Worm (Caenorhabditis elegans) whole organism, L1 larva: ENCODE measurements around the gene nhr-116.

ENCODE experiments used
- C34B4.2 ChIP-seq: sonication (generic microtip); optimal IDR thresholded peaks from 2 replicates; lab custom pipeline; 2017; ENCODE audit warnings: mild to moderate bottlenecking, missing genetic modification characterization, missing compliant biosample characterization
- Y116A8C.19 ChIP-seq: sonication (generic microtip); optimal IDR thresholded peaks from 2 replicates; lab custom pipeline; 2016; ENCODE audit warnings: missing compliant biosample characterization, missing genetic modification characterization, borderline replicate concordance
- alr-1 ChIP-seq: fragments of 200-800 bp; sonication (Bioruptor generic); optimal IDR thresholded peaks from 2 replicates; lab custom pipeline; 2018; ENCODE audit warnings: borderline replicate concordance, mild to moderate bottlenecking, missing genetic modification characterization, missing compliant biosample characterization
- aly-2 ChIP-seq: fragments of 150-350 bp; optimal IDR thresholded peaks from 2 replicates; lab custom pipeline; 2014; ENCODE audit warnings: missing biosample characterization, missing genetic modification characterization
- ceh-63 ChIP-seq: fragments of 200-800 bp; sonication (Bioruptor generic); optimal IDR thresholded peaks from 2 replicates; lab custom pipeline; 2018; ENCODE audit warnings: mild to moderate bottlenecking, missing genetic modification characterization, missing compliant biosample characterization
- ceh-90 ChIP-seq: sonication (generic microtip); optimal IDR thresholded peaks from 2 replicates; lab custom pipeline; 2016; ENCODE audit warnings: missing genetic modification characterization, missing compliant biosample characterization
- ces-1 ChIP-seq: fragments of 150-350 bp; optimal IDR thresholded peaks from 2 replicates; lab custom pipeline; 2014; ENCODE audit warnings: missing biosample characterization, missing genetic modification reagents, missing genetic modification characterization
- efl-1 ChIP-seq, 4 experiments: fragments of 150-350 bp; optimal IDR thresholded peaks in 3 of 4; peaks in 1 of 4; 1 replicate in 1 of 4; 2 replicates in 3 of 4; lab custom pipeline; 2014; ENCODE audit warnings: missing biosample characterization in 2 of 4, missing genetic modification characterization in 2 of 4, missing genetic modification reagents in 2 of 4
- elt-3 ChIP-seq, 6 experiments: fragments of 150-350 bp in 1 of 6; sonication (generic microtip); optimal IDR thresholded peaks; 2 replicates each; lab custom pipeline; 2017 to 2018; ENCODE audit warnings: missing biosample characterization in 6 of 6, missing genetic modification characterization in 6 of 6, inconsistent platforms in 1 of 6
- ets-5 ChIP-seq: fragments of 200-800 bp; sonication (Bioruptor generic); IDR thresholded peaks from 2 replicates; pipeline ENCODE4 v1.3.6; 2022; ENCODE audit warnings: missing genetic modification characterization, missing compliant biosample characterization
- hpl-2 ChIP-seq: fragments of 150-350 bp; optimal IDR thresholded peaks from 2 replicates; lab custom pipeline; 2014; ENCODE audit warnings: missing biosample characterization, missing genetic modification reagents, missing genetic modification characterization
- isw-1 ChIP-seq: fragments of 200-800 bp; sonication (Bioruptor generic); IDR thresholded peaks from 2 replicates; pipeline ENCODE4 v1.3.6; 2022; ENCODE audit warnings: missing genetic modification characterization, missing compliant biosample characterization
- lin-13 ChIP-seq: fragments of 150-350 bp; optimal IDR thresholded peaks from 2 replicates; lab custom pipeline; 2014; ENCODE audit warnings: missing biosample characterization, missing genetic modification reagents, missing genetic modification characterization
- lin-15B ChIP-seq: fragments of 150-350 bp; sonication (generic microtip); optimal IDR thresholded peaks from 3 replicates; lab custom pipeline; 2014; ENCODE audit warnings: missing biosample characterization, missing genetic modification characterization
- lin-39 ChIP-seq: fragments of 150-350 bp; optimal IDR thresholded peaks from 2 replicates; lab custom pipeline; 2014; ENCODE audit warnings: missing biosample characterization, missing genetic modification reagents, missing genetic modification characterization
- mab-9 ChIP-seq: fragments of 200-800 bp; sonication (Bioruptor generic); IDR thresholded peaks from 2 replicates; pipeline ENCODE4 v1.3.6; 2022; ENCODE audit warnings: missing genetic modification reagents, missing genetic modification characterization, missing compliant biosample characterization
- mef-2 ChIP-seq: fragments of 150-350 bp; optimal IDR thresholded peaks from 2 replicates; lab custom pipeline; 2014; ENCODE audit warnings: missing biosample characterization, missing genetic modification characterization
- mep-1 ChIP-seq: fragments of 150-350 bp; optimal IDR thresholded peaks from 2 replicates; lab custom pipeline; 2014; ENCODE audit warnings: missing biosample characterization, missing genetic modification characterization
- nhr-12 ChIP-seq: sonication (generic microtip); optimal IDR thresholded peaks from 2 replicates; lab custom pipeline; 2017; ENCODE audit warnings: missing biosample characterization, missing genetic modification characterization
- nhr-28 ChIP-seq: fragments of 150-350 bp; optimal IDR thresholded peaks from 2 replicates; lab custom pipeline; 2014; ENCODE audit warnings: missing biosample characterization, missing genetic modification characterization
- nhr-71 ChIP-seq: sonication (generic microtip); optimal IDR thresholded peaks from 2 replicates; lab custom pipeline; 2016; ENCODE audit warnings: mild to moderate bottlenecking, missing genetic modification characterization, moderate library complexity, missing compliant biosample characterization
- pag-3 ChIP-seq: sonication (generic microtip); optimal IDR thresholded peaks from 2 replicates; lab custom pipeline; 2017; ENCODE audit warnings: missing genetic modification characterization, mild to moderate bottlenecking, missing compliant biosample characterization, antibody characterized with exemption, borderline replicate concordance; ENCODE audit not compliant: insufficient read depth
- sox-4 ChIP-seq: sonication (generic microtip); optimal IDR thresholded peaks from 2 replicates; lab custom pipeline; 2016; ENCODE audit warnings: missing genetic modification characterization, missing compliant biosample characterization
- sptf-1 ChIP-seq: fragments of 150-350 bp; optimal IDR thresholded peaks from 2 replicates; lab custom pipeline; 2014; ENCODE audit warnings: missing biosample characterization, missing genetic modification characterization
- tbx-2 ChIP-seq: sonication (generic microtip); optimal IDR thresholded peaks from 2 replicates; lab custom pipeline; 2016; ENCODE audit warnings: missing genetic modification characterization, missing compliant biosample characterization
- unc-130 ChIP-seq: fragments of 150-350 bp; optimal IDR thresholded peaks from 2 replicates; lab custom pipeline; 2017; ENCODE audit warnings: missing biosample characterization, missing genetic modification characterization, inconsistent platforms
- unc-62 ChIP-seq: fragments of 150-350 bp; optimal IDR thresholded peaks from 2 replicates; lab custom pipeline; 2014; ENCODE audit warnings: missing biosample characterization, missing genetic modification reagents, missing genetic modification characterization
- unc-86 ChIP-seq: sonication (generic microtip); optimal IDR thresholded peaks from 2 replicates; lab custom pipeline; 2016; ENCODE audit warnings: missing genetic modification characterization, missing compliant biosample characterization
- unc-98 ChIP-seq: fragments of 200-800 bp; sonication (Bioruptor generic); IDR thresholded peaks from 2 replicates; pipeline ENCODE4 v1.3.6; 2022; ENCODE audit warnings: missing genetic modification characterization, missing compliant biosample characterization
- vab-15 ChIP-seq: sonication (generic microtip); optimal IDR thresholded peaks from 2 replicates; lab custom pipeline; 2017; ENCODE audit warnings: missing genotype, mild to moderate bottlenecking, missing genetic modification characterization, missing compliant biosample characterization
- xbp-1 ChIP-seq: sonication (generic microtip); optimal IDR thresholded peaks from 2 replicates; lab custom pipeline; 2016; ENCODE audit warnings: missing genetic modification characterization, missing compliant biosample characterization
- zag-1 ChIP-seq: fragments of 150-350 bp; optimal IDR thresholded peaks from 2 replicates; lab custom pipeline; 2014; ENCODE audit warnings: missing biosample characterization, missing genetic modification characterization
- ztf-4 ChIP-seq: fragments of 150-350 bp; optimal IDR thresholded peaks from 2 replicates; lab custom pipeline; 2014; ENCODE audit warnings: missing biosample characterization, missing genetic modification characterization

nhr-116 gene

ce11 chrV:16911934-16912333 is at the start of gene nhr-116:
TSS of gene nhr-116 (plus strand) at chrV:16912234.
- TF ChIP-seq nhr-28 (tag; lab: Kevin White, UChicago) (no peak), vab-15 (tag; lab: Kevin White, UChicago) (no peak), ceh-90 (tag; lab: Kevin White, UChicago) (no peak), nhr-12 (tag; lab: Kevin White, UChicago) (no peak), zag-1 (tag; lab: Kevin White, UChicago) (no peak)

- no peak for TF ChIP-seq mep-1 (tag; lab: Kevin White, UChicago)
- TF ChIP-seq C34B4.2 = no peak
- TF ChIP-seq mab-9 (GFP tag; lab: Robert Waterston, UW) = no peak
- TF ChIP-seq unc-86 (tag; lab: Kevin White, UChicago) = no peak
- TF ChIP-seq nhr-12 (tag; lab: Kevin White, UChicago) = no peak
- TF ChIP-seq tbx-2 (tag; lab: Kevin White, UChicago) = no peak
These were observed 46.6 kb upstream of the nhr-116 start, which contains the start of gene clec-28 for ce11 chrV:16865404-16865803. TSS of gene clec-28 (plus strand) at chrV:16865704.

ce11 chrV:16869740-16870139 is 42.3 kb upstream of the nhr-116 start, which contains the start of gene clec-33:
TSS of gene clec-33 (minus strand) at chrV:16869840.
- TF ChIP-seq alr-1 (tag; lab: Kevin White, UChicago) = no peak

- TF ChIP-seq efl-1 (optimal IDR thresholded peaks at IDR 0.05; lab: Kevin White, UChicago) = no peak
- peak in 1 of 2 experiments; percentile 24 for TF ChIP-seq efl-1 (GFP tag; optimal IDR thresholded peaks at IDR 0.05 in 1 of 2; lab: Kevin White, UChicago)
- no peak for TF ChIP-seq lin-39 (tag; lab: Kevin White, UChicago)
- TF ChIP-seq, all 84 proteins: peak for 1
These were observed 40.6 kb upstream of the nhr-116 start, which contains the start of gene thn-4 for ce11 chrV:16871387-16871786. TSS of gene thn-4 (minus strand) at chrV:16871487.

- TF ChIP-seq efl-1 (optimal IDR thresholded peaks at IDR 0.05; lab: Kevin White, UChicago) (no peak), efl-1 (GFP tag; optimal IDR thresholded peaks at IDR 0.05 in 1 of 2; lab: Kevin White, UChicago) (peak in 1 of 2 experiments; percentile 30), xbp-1 (no peak), lin-15B (tag; lab: Kevin White, UChicago) (no peak), unc-62 (no peak), ces-1 (no peak), ztf-4 (tag; lab: Kevin White, UChicago) (no peak)
- TF ChIP-seq, all 84 proteins: peak for 1
These were observed 38.4 kb upstream of the nhr-116 start, which contains the start of gene srw-23 for ce11 chrV:16873642-16874041. TSS of gene srw-23 (plus strand) at chrV:16873942.

- TF ChIP-seq lin-13 (GFP tag; lab: Kevin White, UChicago) = no peak
- no peak for TF ChIP-seq unc-98 (GFP tag; lab: Robert Waterston, UW)
- TF ChIP-seq nhr-71 (tag; lab: Kevin White, UChicago) = no peak
- TF ChIP-seq ceh-63 (GFP tag; lab: Kevin White, UChicago) = no peak
These were observed 37.1 kb upstream of the nhr-116 start, which contains the start of gene F49A5.10 for ce11 chrV:16874966-16875365. TSS of gene F49A5.10 (plus strand) at chrV:16875266.

ce11 chrV:16879532-16879931 is 32.5 kb upstream of the nhr-116 start:
- TF ChIP-seq Y116A8C.19 (tag; lab: Kevin White, UChicago) (no peak), sox-4 (tag; lab: Kevin White, UChicago) (no peak), unc-130 (tag; lab: Kevin White, UChicago) (no peak), isw-1 (GFP tag; lab: Robert Waterston, UW) (no peak), C34B4.2 (no peak), elt-3 (tag; optimal IDR thresholded peaks at IDR 0.05; lab: Kevin White, UChicago) (no peak), ceh-90 (tag; lab: Kevin White, UChicago) (no peak), pag-3 (tag; lab: Kevin White, UChicago) (no peak), ets-5 (no peak), aly-2 (no peak), xbp-1 (no peak), hpl-2 (GFP tag; lab: Kevin White, UChicago) (no peak), sptf-1 (no peak), nhr-12 (tag; lab: Kevin White, UChicago) (no peak), mef-2 (tag; lab: Kevin White, UChicago) (no peak), zag-1 (tag; lab: Kevin White, UChicago) (no peak)
